Worm (Caenorhabditis elegans): ENCODE results near the gene C44E12.1.

C44E12.1 gene

DNA sequence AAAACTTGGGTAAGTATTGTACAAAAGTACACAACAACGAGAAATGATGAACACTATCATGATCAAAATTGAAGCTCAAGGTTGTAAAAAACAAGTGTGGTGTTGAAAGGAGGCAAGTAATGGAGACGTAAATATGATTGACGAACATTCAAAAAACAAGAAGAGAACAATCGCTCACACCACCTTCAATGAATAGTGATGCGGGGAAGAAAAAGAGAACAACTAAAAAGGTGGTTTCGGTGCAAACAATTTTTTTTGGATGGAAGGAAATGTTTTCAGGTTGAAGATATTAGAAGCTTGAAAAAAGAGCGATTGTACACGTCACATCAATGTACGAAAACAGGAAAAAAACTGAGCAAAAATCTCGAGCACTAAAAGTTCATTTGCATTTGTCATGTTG, 17.7 kb downstream of the C44E12.1 start:
- TF ChIP-seq klf-2 (GFP tag; conservative IDR thresholded peaks at IDR 0.05) = no peak
- TF ChIP-seq med-1 (GFP tag; optimal IDR thresholded peaks at IDR 0.05; ENCODE audit: insufficient read depth) = no peak
- TF ChIP-seq ztf-29 (GFP tag; IDR thresholded peaks at IDR 0.05) = no peak
- TF ChIP-seq flt-1 (GFP tag; IDR thresholded peaks at IDR 0.05) = no peak
- TF ChIP-seq T22C8.4 (GFP tag; IDR thresholded peaks at IDR 0.05) = no peak
- no peak for TF ChIP-seq ztf-23 (GFP tag; IDR thresholded peaks at IDR 0.05)
- TF ChIP-seq tab-1 (GFP tag; IDR thresholded peaks at IDR 0.05) = no peak
- TF ChIP-seq cog-1 (tag; optimal IDR thresholded peaks at IDR 0.05) = no peak
- TF ChIP-seq ref-1 (GFP tag; conservative IDR thresholded peaks at IDR 0.05) = no peak

DNA sequence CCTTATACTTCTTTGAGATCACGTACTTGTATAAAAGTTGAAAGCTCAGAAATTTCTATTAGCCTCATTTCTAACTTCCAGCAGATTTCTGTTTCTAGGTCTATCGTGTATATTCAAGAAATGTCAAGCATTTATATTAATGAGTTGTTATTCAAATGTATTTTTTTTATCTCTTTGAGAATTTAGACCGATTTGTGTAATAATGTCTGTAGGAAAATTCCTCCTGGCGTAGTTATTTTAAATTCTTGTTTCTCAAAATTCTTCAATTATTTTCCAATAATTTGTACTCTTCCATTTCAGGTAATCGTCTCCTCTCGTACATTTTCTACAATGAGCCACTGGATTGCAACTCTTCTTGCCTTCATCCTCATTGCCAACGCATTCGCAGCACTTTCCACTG, 30.6 kb downstream of the C44E12.1 start, which contains the start of gene nlp-61:
TSS of gene nlp-61 (plus strand) at position 301 of the 400 bp plus-strand sequence.
- TF ChIP-seq T22C8.4 (GFP tag; IDR thresholded peaks at IDR 0.05) (no peak), ztf-23 (GFP tag; IDR thresholded peaks at IDR 0.05) (no peak), flt-1 (GFP tag; IDR thresholded peaks at IDR 0.05) (no peak), ztf-29 (GFP tag; IDR thresholded peaks at IDR 0.05) (no peak), klf-2 (GFP tag; conservative IDR thresholded peaks at IDR 0.05) (no peak)

DNA sequence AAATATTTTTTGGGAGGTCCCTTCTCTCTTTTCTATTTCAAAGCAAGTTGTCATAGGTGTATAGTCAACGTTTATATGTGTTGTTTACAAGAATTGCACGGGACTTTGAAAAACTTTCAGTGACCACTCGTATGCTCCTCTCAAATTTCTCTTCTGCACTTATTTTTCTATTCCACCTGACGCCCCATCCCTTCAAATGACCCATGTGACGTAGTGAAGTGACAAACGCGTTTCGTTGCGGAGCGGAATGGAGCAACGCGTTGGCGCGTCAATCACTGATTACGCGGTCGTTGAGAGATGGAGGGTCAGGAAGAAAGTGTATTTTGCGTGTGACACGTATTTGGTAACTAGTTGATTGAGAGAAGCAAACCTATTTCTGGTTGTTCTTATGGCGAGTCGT, 39.3 kb downstream of the C44E12.1 start:
- TF ChIP-seq ref-1 (GFP tag; conservative IDR thresholded peaks at IDR 0.05) (no peak), cog-1 (tag; optimal IDR thresholded peaks at IDR 0.05) (no peak), tab-1 (GFP tag; IDR thresholded peaks at IDR 0.05) (no peak), med-1 (GFP tag; optimal IDR thresholded peaks at IDR 0.05; ENCODE audit: insufficient read depth) (no peak), ztf-29 (GFP tag; IDR thresholded peaks at IDR 0.05) (no peak), klf-2 (GFP tag; conservative IDR thresholded peaks at IDR 0.05) (no peak), T22C8.4 (GFP tag; IDR thresholded peaks at IDR 0.05) (no peak), flt-1 (GFP tag; IDR thresholded peaks at IDR 0.05) (no peak), ztf-23 (GFP tag; IDR thresholded peaks at IDR 0.05) (no peak)

- TF ChIP-seq T22C8.4 (GFP tag; IDR thresholded peaks at IDR 0.05) (no peak), tab-1 (GFP tag; IDR thresholded peaks at IDR 0.05) (no peak), med-1 (GFP tag; optimal IDR thresholded peaks at IDR 0.05; ENCODE audit: insufficient read depth) (no peak), flt-1 (GFP tag; IDR thresholded peaks at IDR 0.05) (no peak), ztf-29 (GFP tag; IDR thresholded peaks at IDR 0.05) (no peak), cog-1 (tag; optimal IDR thresholded peaks at IDR 0.05) (no peak), ref-1 (GFP tag; conservative IDR thresholded peaks at IDR 0.05) (no peak), ztf-23 (GFP tag; IDR thresholded peaks at IDR 0.05) (no peak), klf-2 (GFP tag; conservative IDR thresholded peaks at IDR 0.05) (no peak)
Observed at ce11 chrX:7638790-7639189, 42.1 kb downstream of the C44E12.1 start.

DNA sequence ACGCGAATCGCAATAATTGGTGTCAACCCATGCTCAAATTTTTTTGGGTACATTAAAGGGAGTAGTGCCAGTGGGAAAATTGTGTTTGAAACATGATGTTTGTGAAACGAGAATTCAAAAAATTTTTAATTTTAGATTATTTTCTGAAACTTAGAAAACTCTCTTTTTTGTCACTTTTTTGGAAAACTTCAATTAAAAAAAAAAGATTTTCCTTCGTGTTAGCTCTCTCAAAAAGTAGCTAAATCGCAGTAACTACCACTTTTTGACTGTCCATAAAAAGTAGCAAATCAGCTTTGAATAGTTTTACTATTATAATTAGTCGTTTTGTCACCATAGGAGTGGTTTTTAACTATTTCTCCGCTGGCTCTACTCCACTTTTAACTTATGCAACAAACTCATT, 43.7 kb downstream of the C44E12.1 start:
- TF ChIP-seq ref-1 (GFP tag; conservative IDR thresholded peaks at IDR 0.05) = no peak
- no peak for TF ChIP-seq tab-1 (GFP tag; IDR thresholded peaks at IDR 0.05)
- no peak for TF ChIP-seq T22C8.4 (GFP tag; IDR thresholded peaks at IDR 0.05)
- TF ChIP-seq cog-1 (tag; optimal IDR thresholded peaks at IDR 0.05) = no peak
- no peak for TF ChIP-seq ztf-29 (GFP tag; IDR thresholded peaks at IDR 0.05)
- no peak for TF ChIP-seq ztf-23 (GFP tag; IDR thresholded peaks at IDR 0.05)
- no peak for TF ChIP-seq klf-2 (GFP tag; conservative IDR thresholded peaks at IDR 0.05)
- no peak for TF ChIP-seq med-1 (GFP tag; optimal IDR thresholded peaks at IDR 0.05; ENCODE audit: insufficient read depth)

DNA sequence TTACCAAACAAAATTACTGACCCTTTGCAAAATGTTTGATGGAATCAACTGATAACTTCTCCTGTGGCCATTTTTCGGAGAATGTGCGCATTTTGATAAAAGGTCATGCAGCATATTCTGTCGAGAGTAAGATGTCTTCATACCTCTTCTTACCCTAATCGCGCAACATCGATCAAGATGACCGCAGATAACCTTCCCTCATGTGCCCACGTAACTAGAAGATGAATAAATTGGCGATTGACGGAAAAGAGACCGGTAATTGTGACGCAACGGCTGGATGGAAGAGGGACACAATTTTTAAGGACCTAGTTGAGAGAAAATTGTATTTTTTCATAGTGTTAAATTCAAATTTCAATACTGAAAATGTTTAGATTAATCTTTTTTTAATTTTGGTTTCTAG, 44.1 kb downstream of the C44E12.1 start:
- TF ChIP-seq tab-1 (GFP tag; IDR thresholded peaks at IDR 0.05) (no peak), ref-1 (GFP tag; conservative IDR thresholded peaks at IDR 0.05) (no peak), klf-2 (GFP tag; conservative IDR thresholded peaks at IDR 0.05) (no peak), med-1 (GFP tag; optimal IDR thresholded peaks at IDR 0.05; ENCODE audit: insufficient read depth) (no peak), cog-1 (tag; optimal IDR thresholded peaks at IDR 0.05) (no peak), flt-1 (GFP tag; IDR thresholded peaks at IDR 0.05) (no peak), ztf-23 (GFP tag; IDR thresholded peaks at IDR 0.05) (no peak), ztf-29 (GFP tag; IDR thresholded peaks at IDR 0.05) (no peak), T22C8.4 (GFP tag; IDR thresholded peaks at IDR 0.05) (no peak)

ce11 chrX:7645313-7645712, 48.6 kb downstream of the C44E12.1 start, which contains the start of gene F26A10.2:
F26A10.2 (minus strand) TSS chrX:7645413.
- no peak for TF ChIP-seq cog-1 (tag; optimal IDR thresholded peaks at IDR 0.05)
- TF ChIP-seq flt-1 (GFP tag; IDR thresholded peaks at IDR 0.05) = no peak
- no peak for TF ChIP-seq klf-2 (GFP tag; conservative IDR thresholded peaks at IDR 0.05)
- TF ChIP-seq T22C8.4 (GFP tag; IDR thresholded peaks at IDR 0.05) = no peak
- TF ChIP-seq ztf-23 (GFP tag; IDR thresholded peaks at IDR 0.05) = no peak
- no peak for TF ChIP-seq ref-1 (GFP tag; conservative IDR thresholded peaks at IDR 0.05)
- no peak for TF ChIP-seq ztf-29 (GFP tag; IDR thresholded peaks at IDR 0.05)
- no peak for TF ChIP-seq med-1 (GFP tag; optimal IDR thresholded peaks at IDR 0.05; ENCODE audit: insufficient read depth)
- no peak for TF ChIP-seq tab-1 (GFP tag; IDR thresholded peaks at IDR 0.05)

Measured in whole organism, midembryonic.